Fruit fly (Drosophila melanogaster): ENCODE results near the gene CG2162.

The CG2162 gene

DNA sequence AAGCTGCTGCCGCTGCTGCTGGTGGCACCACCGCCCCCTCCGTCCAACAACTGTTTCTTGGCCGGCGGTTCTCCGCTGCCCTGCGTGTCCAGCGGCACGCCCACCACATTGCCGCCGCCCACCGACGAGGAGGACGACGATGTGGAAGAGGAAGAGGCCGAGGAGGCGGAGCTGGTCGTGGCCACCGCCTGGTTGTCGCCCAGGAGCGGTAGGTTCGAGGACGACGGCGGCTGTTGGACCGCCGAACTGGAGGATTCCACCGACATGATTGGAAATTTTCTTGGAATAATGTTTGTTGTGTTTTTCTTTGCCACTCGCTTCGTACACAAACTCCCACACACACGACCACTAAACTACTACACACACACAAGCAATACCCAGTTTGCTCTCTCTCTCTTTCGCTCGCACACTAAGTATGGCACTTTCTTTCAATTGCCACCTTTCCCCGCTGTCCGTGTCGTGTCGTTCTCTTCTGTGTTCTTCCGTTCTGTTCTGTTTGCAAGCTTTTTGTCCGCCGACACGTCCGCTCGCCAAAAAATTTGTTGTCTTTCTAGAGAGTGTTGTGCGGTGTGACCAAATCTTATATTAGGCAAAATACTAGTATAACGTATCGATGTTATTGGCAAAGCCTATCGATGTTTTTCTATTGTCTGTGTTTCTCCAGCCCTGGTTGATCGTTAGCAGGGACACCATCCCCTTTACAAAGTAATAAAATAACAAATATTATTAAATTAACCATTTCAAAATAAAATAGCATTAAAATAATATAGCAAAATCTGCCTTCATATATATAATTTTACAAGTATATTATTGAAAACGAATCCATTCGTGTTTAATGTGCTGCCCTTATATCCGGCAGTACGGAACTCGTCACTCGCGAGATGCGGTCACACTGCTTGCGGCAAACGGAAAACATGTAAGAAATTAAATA, 35.5 kb downstream of the CG2162 start, which contains the start of the genes CG32486 and PAN3:
Gene CG32486, minus strand, starts transcription at position 566 of the 931 bp plus-strand sequence.
Gene PAN3, plus strand, starts transcription at position 860 of the 931 bp plus-strand sequence.
- TF ChIP-seq CG15514 (GFP tag; optimal IDR thresholded peaks at IDR 0.05) (peak; percentile 70), CG11085 (GFP tag; IDR thresholded peaks at IDR 0.05) (peak; percentile 29; the same call in 1 of the 2 replicates), Six4 (GFP tag; optimal IDR thresholded peaks at IDR 0.05) (no peak), Dbx (GFP tag; IDR thresholded peaks at IDR 0.05) (peak; percentile 65; the same call in 2 of the 3 replicates), Bteb2 (GFP tag; optimal IDR thresholded peaks at IDR 0.05) (no peak), CG12071 (GFP tag; optimal IDR thresholded peaks at IDR 0.05) (peak; percentile 75), CG31224 (GFP tag; IDR thresholded peaks at IDR 0.05) (no peak), tin (GFP tag; optimal IDR thresholded peaks at IDR 0.05) (peak; percentile 14), Hr78 (GFP tag; optimal IDR thresholded peaks at IDR 0.05) (peak in 1 of 2 experiments; percentile 5), mld (GFP tag; IDR thresholded peaks at IDR 0.05; ENCODE audit: partially characterized antibody) (0 out of 3 replicates have a peak, but pooled peaks have one; percentile 31), CG1233 (GFP tag; optimal IDR thresholded peaks at IDR 0.05) (peak; percentile 6), kni (GFP tag; optimal IDR thresholded peaks at IDR 0.05) (peak; percentile 20), org-1 (GFP tag; optimal IDR thresholded peaks at IDR 0.05) (no peak), CHES-1-like (GFP tag; optimal IDR thresholded peaks at IDR 0.05) (peak; percentile 63), CG13287 (GFP tag; IDR thresholded peaks at IDR 0.05; ENCODE audit: partially characterized antibody) (peak; percentile 87), ato (GFP tag; IDR thresholded peaks at IDR 0.05; ENCODE audit: partially characterized antibody) (peak; percentile 75), CG14710 (tag; optimal IDR thresholded peaks at IDR 0.05) (peak; percentile 90), Hand (GFP tag; optimal IDR thresholded peaks at IDR 0.05) (peak; percentile 49), CG13894 (tag; optimal IDR thresholded peaks at IDR 0.05) (peak; percentile 87), stwl (tag; optimal IDR thresholded peaks at IDR 0.05) (peak; percentile 51), NfI (GFP tag; optimal IDR thresholded peaks at IDR 0.05) (peak; percentile 45), repo (GFP tag; optimal IDR thresholded peaks at IDR 0.05) (peak; percentile 70), CG7786 (GFP tag; optimal IDR thresholded peaks at IDR 0.05) (no peak), CG8089 (GFP tag; optimal IDR thresholded peaks at IDR 0.05) (peak; percentile 33), CG9797 (GFP tag; optimal IDR thresholded peaks at IDR 0.05) (peak; percentile 100), nerfin-2 (GFP tag; IDR thresholded peaks at IDR 0.05; ENCODE audit: partially characterized antibody) (no peak), Optix (GFP tag; IDR thresholded peaks at IDR 0.05) (peak; percentile 32; the same call in 1 of the 3 replicates), CG43689 (GFP tag; IDR thresholded peaks at IDR 0.05) (no peak), dan (GFP tag; IDR thresholded peaks at IDR 0.05) (no peak), cato (GFP tag; optimal IDR thresholded peaks at IDR 0.05; ENCODE audit: borderline replicate concordance) (no peak), Rx (GFP tag; IDR thresholded peaks at IDR 0.05) (0 out of 2 replicates have a peak, but pooled peaks have one; percentile 33), CG31388 (GFP tag; optimal IDR thresholded peaks at IDR 0.05) (no peak), CG31441 (GFP tag; IDR thresholded peaks at IDR 0.05) (peak; percentile 41), CG1529 (GFP tag; optimal IDR thresholded peaks at IDR 0.05) (peak; percentile 7), ATbp (GFP tag; optimal IDR thresholded peaks at IDR 0.05) (peak; percentile 21), C15 (GFP tag; IDR thresholded peaks at IDR 0.05) (no peak), seq (GFP tag; IDR thresholded peaks at IDR 0.05) (peak; percentile 57; the same call in 1 of the 2 replicates), zfh1 (GFP tag; IDR thresholded peaks at IDR 0.05) (peak; percentile 55; the same call in 1 of the 3 replicates), dati (GFP tag; IDR thresholded peaks at IDR 0.05) (no peak), sqz (GFP tag; optimal IDR thresholded peaks at IDR 0.05) (peak; percentile 64), grau (tag; optimal IDR thresholded peaks at IDR 0.05) (peak; percentile 56), CG18476 (GFP tag; optimal IDR thresholded peaks at IDR 0.05) (no peak), insv (GFP tag; optimal IDR thresholded peaks at IDR 0.05) (peak in 1 of 2 experiments; percentile 59), CG7357 (GFP tag; IDR thresholded peaks at IDR 0.05) (no peak), CG2116 (GFP tag; optimal IDR thresholded peaks at IDR 0.05) (peak; percentile 83), CG17328 (GFP tag; IDR thresholded peaks at IDR 0.05) (peak; percentile 53), CG12769 (tag; optimal IDR thresholded peaks at IDR 0.05) (peak; percentile 84)
